Worm (Caenorhabditis elegans) whole organism, young adult: ENCODE measurements around the gene lgc-47.

Source experiments
- B0019.2 ChIP-seq: fragments of 200-800 bp; sonication (Bioruptor generic); conservative IDR thresholded peaks from 2 replicates; pipeline ENCODE4 v1.3.6; 2022; ENCODE audit warnings: missing genetic modification reagents, missing genetic modification characterization, missing compliant biosample characterization
- B0035.1 ChIP-seq: sonication (generic microtip); optimal IDR thresholded peaks from 2 replicates; lab custom pipeline; 2016; ENCODE audit warnings: missing genetic modification characterization, mild to moderate bottlenecking, missing compliant biosample characterization, missing genotype, missing genetic modification reagents
- B0261.1 ChIP-seq: sonication (generic microtip); optimal IDR thresholded peaks from 2 replicates; lab custom pipeline; 2016; ENCODE audit warnings: mild to moderate bottlenecking, missing genetic modification characterization, moderate library complexity, missing compliant biosample characterization
- C06A6.2 ChIP-seq: fragments of 200-800 bp; sonication (Bioruptor generic); conservative IDR thresholded peaks from 2 replicates; pipeline ENCODE4 v1.3.6; 2022; ENCODE audit warnings: missing genetic modification characterization, missing compliant biosample characterization
- F23B12.7 ChIP-seq: sonication (generic microtip); optimal IDR thresholded peaks from 2 replicates; lab custom pipeline; 2017; ENCODE audit warnings: missing genetic modification characterization, mild to moderate bottlenecking, missing compliant biosample characterization, antibody characterized with exemption, moderate library complexity; ENCODE audit not compliant: insufficient read depth
- F33H1.4 ChIP-seq: fragments of 200-800 bp; sonication (Bioruptor generic); IDR thresholded peaks from 2 replicates; pipeline ENCODE4 v1.3.6; 2022; ENCODE audit warnings: missing genetic modification reagents, missing genetic modification characterization, missing compliant biosample characterization
- F37B4.10 ChIP-seq: fragments of 200-800 bp; sonication (Bioruptor generic); IDR thresholded peaks from 2 replicates; pipeline ENCODE4 v1.3.6; 2022; ENCODE audit warnings: missing genetic modification characterization, missing compliant biosample characterization
- F49E8.2 ChIP-seq: sonication (generic microtip); optimal IDR thresholded peaks from 3 replicates; lab custom pipeline; 2017; ENCODE audit warnings: missing genetic modification characterization, mild to moderate bottlenecking, missing compliant biosample characterization, antibody characterized with exemption, moderate library complexity; ENCODE audit not compliant: insufficient read depth
- F52B5.7 ChIP-seq: sonication (generic microtip); optimal IDR thresholded peaks from 2 replicates; lab custom pipeline; 2016; ENCODE audit warnings: mild to moderate bottlenecking, missing genetic modification characterization, missing compliant biosample characterization
- F57A8.1 ChIP-seq: fragments of 200-800 bp; sonication (Bioruptor generic); optimal IDR thresholded peaks from 2 replicates; lab custom pipeline; 2018; ENCODE audit warnings: mild to moderate bottlenecking, missing genetic modification characterization, moderate library complexity, missing compliant biosample characterization
- F57C9.4 ChIP-seq: sonication (generic microtip); optimal IDR thresholded peaks from 2 replicates; lab custom pipeline; 2017; ENCODE audit warnings: mild to moderate bottlenecking, missing genetic modification characterization, missing compliant biosample characterization
- K12H6.12 ChIP-seq: fragments of 200-800 bp; sonication (Bioruptor generic); optimal IDR thresholded peaks from 2 replicates; lab custom pipeline; 2018; ENCODE audit warnings: mild to moderate bottlenecking, missing genetic modification characterization, missing compliant biosample characterization
- T26A5.8 ChIP-seq: sonication (generic microtip); optimal IDR thresholded peaks from 2 replicates; lab custom pipeline; 2016; ENCODE audit warnings: missing genetic modification characterization, missing compliant biosample characterization
- Y56A3A.18 ChIP-seq: fragments of 200-800 bp; sonication (Bioruptor generic); IDR thresholded peaks from 2 replicates; pipeline ENCODE4 v1.3.6; 2022; ENCODE audit warnings: missing genetic modification reagents, missing genetic modification characterization, missing compliant biosample characterization
- Y67H2A.10 ChIP-seq: fragments of 200-800 bp; sonication (Bioruptor generic); conservative IDR thresholded peaks from 2 replicates; pipeline ENCODE4 v1.3.6; 2022; ENCODE audit warnings: missing genetic modification reagents, missing genetic modification characterization, missing compliant biosample characterization
- Y95B8A.8 ChIP-seq: fragments of 200-800 bp; sonication (Bioruptor generic); IDR thresholded peaks from 2 replicates; pipeline ENCODE4 v1.3.6; 2022; ENCODE audit warnings: missing genetic modification reagents, missing genetic modification characterization, missing compliant biosample characterization
- aptf-2 ChIP-seq: fragments of 200-800 bp; sonication (Bioruptor generic); conservative IDR thresholded peaks from 2 replicates; pipeline ENCODE4 v1.3.6; 2022; ENCODE audit warnings: missing genetic modification reagents, missing genetic modification characterization, missing compliant biosample characterization
- attf-5 ChIP-seq: fragments of 200-800 bp; sonication (Bioruptor generic); optimal IDR thresholded peaks from 2 replicates; lab custom pipeline; 2018; ENCODE audit warnings: mild to moderate bottlenecking, missing genetic modification characterization, missing compliant biosample characterization
- bed-2 ChIP-seq: fragments of 200-800 bp; sonication (Bioruptor generic); IDR thresholded peaks from 2 replicates; pipeline ENCODE4 v1.3.6; 2022; ENCODE audit warnings: missing genetic modification reagents, missing genetic modification characterization, missing compliant biosample characterization
- ccch-3 ChIP-seq: fragments of 200-800 bp; sonication (Bioruptor generic); optimal IDR thresholded peaks from 2 replicates; lab custom pipeline; 2018; ENCODE audit warnings: mild to moderate bottlenecking, missing genetic modification characterization, missing compliant biosample characterization
- cebp-1 ChIP-seq, 2 experiments: fragments of 200-800 bp in 1 of 2; sonication (Bioruptor generic) in 1 of 2; sonication (generic microtip) in 1 of 2; IDR thresholded peaks in 1 of 2; optimal IDR thresholded peaks in 1 of 2; 2 replicates each; pipeline versions ENCODE4 v1.3.6 to Lab custom; 2017 to 2022; ENCODE audit warnings: missing compliant biosample characterization in 2 of 2, missing genetic modification characterization in 2 of 2, mild to moderate bottlenecking in 1 of 2, missing genetic modification reagents in 1 of 2, moderate library complexity in 1 of 2
- cebp-2 ChIP-seq: fragments of 200-800 bp; sonication (Bioruptor generic); IDR thresholded peaks from 2 replicates; pipeline ENCODE4 v1.3.6; 2022; ENCODE audit warnings: missing genetic modification characterization, missing compliant biosample characterization
- ceh-27 ChIP-seq: fragments of 200-800 bp; sonication (Bioruptor generic); optimal IDR thresholded peaks from 2 replicates; lab custom pipeline; 2018; ENCODE audit warnings: mild to moderate bottlenecking, missing genetic modification characterization, moderate library complexity, missing compliant biosample characterization
- ceh-40 ChIP-seq: fragments of 200-800 bp; sonication (Bioruptor generic); IDR thresholded peaks from 2 replicates; pipeline ENCODE4 v1.3.6; 2022; ENCODE audit warnings: missing genetic modification characterization, missing compliant biosample characterization
- die-1 ChIP-seq: sonication (generic microtip); optimal IDR thresholded peaks from 2 replicates; lab custom pipeline; 2016; ENCODE audit warnings: missing genotype, mild to moderate bottlenecking, missing genetic modification characterization, missing compliant biosample characterization
- dox-1 ChIP-seq: fragments of 200-800 bp; sonication (Bioruptor generic); IDR thresholded peaks from 2 replicates; pipeline ENCODE4 v1.3.6; 2022; ENCODE audit warnings: missing genetic modification reagents, missing genetic modification characterization, missing compliant biosample characterization
- dpff-1 ChIP-seq: sonication (generic microtip); optimal IDR thresholded peaks from 2 replicates; lab custom pipeline; 2017; ENCODE audit warnings: mild to moderate bottlenecking, missing genetic modification characterization, missing compliant biosample characterization
- dpl-1 ChIP-seq: fragments of 150-350 bp; optimal IDR thresholded peaks from 2 replicates; lab custom pipeline; 2014; ENCODE audit warnings: missing biosample characterization, missing genetic modification reagents, missing genetic modification characterization
- ets-4 ChIP-seq: fragments of 200-800 bp; sonication (Bioruptor generic); optimal IDR thresholded peaks from 2 replicates; lab custom pipeline; 2018; ENCODE audit warnings: mild to moderate bottlenecking, missing genetic modification characterization, missing compliant biosample characterization
- hmg-1.2 ChIP-seq: fragments of 200-800 bp; sonication (Bioruptor generic); IDR thresholded peaks from 2 replicates; pipeline ENCODE4 v1.3.6; 2022; ENCODE audit warnings: missing genetic modification reagents, missing genetic modification characterization, missing compliant biosample characterization
- hrde-1 ChIP-seq: sonication (generic microtip); optimal IDR thresholded peaks from 2 replicates; lab custom pipeline; 2016; ENCODE audit warnings: missing genetic modification characterization, mild to moderate bottlenecking, missing compliant biosample characterization, moderate library complexity, missing genotype, missing genetic modification reagents, borderline replicate concordance
- lir-1 ChIP-seq: fragments of 200-800 bp; sonication (Bioruptor generic); conservative IDR thresholded peaks from 2 replicates; pipeline ENCODE4 v1.3.6; 2022; ENCODE audit warnings: missing genetic modification reagents, missing genetic modification characterization, missing compliant biosample characterization
- mcd-1 ChIP-seq: fragments of 200-800 bp; sonication (Bioruptor generic); IDR thresholded peaks from 2 replicates; pipeline ENCODE4 v1.3.6; 2022; ENCODE audit warnings: missing genetic modification reagents, missing genetic modification characterization, missing compliant biosample characterization
- nfyb-1 ChIP-seq: fragments of 200-800 bp; sonication (Bioruptor generic); IDR thresholded peaks from 2 replicates; pipeline ENCODE4 v1.3.6; 2022; ENCODE audit warnings: missing genetic modification reagents, missing genetic modification characterization, missing compliant biosample characterization
- nhr-179 ChIP-seq: sonication (generic microtip); optimal IDR thresholded peaks from 2 replicates; lab custom pipeline; 2016; ENCODE audit warnings: mild to moderate bottlenecking, missing genetic modification characterization, missing compliant biosample characterization
- nhr-80 ChIP-seq: sonication (generic microtip); optimal IDR thresholded peaks from 2 replicates; lab custom pipeline; 2016; ENCODE audit warnings: missing genetic modification characterization, missing compliant biosample characterization
- sea-2 ChIP-seq: fragments of 200-800 bp; sonication (Bioruptor generic); IDR thresholded peaks from 2 replicates; pipeline ENCODE4 v1.3.6; 2022; ENCODE audit warnings: missing genetic modification characterization, missing compliant biosample characterization
- snpc-3.4 ChIP-seq: sonication (generic microtip); optimal IDR thresholded peaks from 2 replicates; lab custom pipeline; 2017; ENCODE audit warnings: missing genetic modification characterization, mild to moderate bottlenecking, missing compliant biosample characterization, antibody characterized with exemption, moderate library complexity, missing genotype, missing genetic modification reagents
- snpc-4 ChIP-seq, 5 experiments: fragments of 150-350 bp in 1 of 5; sonication (generic microtip) in 4 of 5; optimal IDR thresholded peaks; 2 replicates each; lab custom pipeline; 2014 to 2018; ENCODE audit warnings: missing genetic modification characterization in 5 of 5, missing biosample characterization in 3 of 5, antibody characterized with exemption in 2 of 5, mild to moderate bottlenecking in 2 of 5, missing compliant biosample characterization in 2 of 5, missing genotype in 2 of 5, moderate library complexity in 2 of 5, missing genetic modification reagents in 1 of 5
- somi-1 ChIP-seq: fragments of 200-800 bp; sonication (Bioruptor generic); optimal IDR thresholded peaks from 2 replicates; lab custom pipeline; 2018; ENCODE audit warnings: mild to moderate bottlenecking, missing genetic modification characterization, missing compliant biosample characterization
- tbx-9 ChIP-seq: sonication (generic microtip); optimal IDR thresholded peaks from 2 replicates; lab custom pipeline; 2016; ENCODE audit warnings: borderline replicate concordance, missing genetic modification characterization, inconsistent platforms, missing compliant biosample characterization
- tlf-1 ChIP-seq: fragments of 200-800 bp; sonication (Bioruptor generic); optimal IDR thresholded peaks from 2 replicates; lab custom pipeline; 2018; ENCODE audit warnings: mild to moderate bottlenecking, missing genetic modification characterization, missing compliant biosample characterization

The lgc-47 gene

ce11 chrX:9837989-9838541 is 30.6 kb upstream of the lgc-47 start, which contains the start of gene ipla-2:
Gene ipla-2 (minus strand): TSS chrX:9838039.
- peak; percentile 48 for TF ChIP-seq K12H6.12
- TF ChIP-seq F57C9.4 (tag; lab: Kevin White, UChicago), result no peak
- TF ChIP-seq dox-1 (GFP tag; lab: Robert Waterston, UW), result 0 out of 2 replicates have a peak, but pooled peaks have one; percentile 14
- no peak for TF ChIP-seq bed-2 (GFP tag; lab: Robert Waterston, UW)
- TF ChIP-seq mcd-1, result peak; percentile 88
- no peak for TF ChIP-seq tbx-9 (tag; lab: Kevin White, UChicago)
- TF ChIP-seq snpc-3.4 (tag; lab: Kevin White, UChicago), result no peak
- no peak for TF ChIP-seq F37B4.10 (GFP tag; lab: Robert Waterston, UW)
- no peak for TF ChIP-seq cebp-2 (GFP tag; lab: Robert Waterston, UW)
- peak; percentile 72 for TF ChIP-seq nhr-80
- TF ChIP-seq F33H1.4 (GFP tag; lab: Robert Waterston, UW), result no peak
- no peak for TF ChIP-seq dpff-1 (tag; lab: Kevin White, UChicago)
- TF ChIP-seq somi-1 (GFP tag; lab: Kevin White, UChicago), result no peak
- no peak for TF ChIP-seq ccch-3 (GFP tag; lab: Kevin White, UChicago)
- peak; percentile 37 for TF ChIP-seq ceh-27 (GFP tag; lab: Kevin White, UChicago)
- peak; percentile 69 for TF ChIP-seq attf-5 (GFP tag; lab: Kevin White, UChicago)
- TF ChIP-seq F49E8.2 (tag; lab: Kevin White, UChicago), result no peak
- TF ChIP-seq B0019.2 (GFP tag; lab: Robert Waterston, UW), result no peak
- TF ChIP-seq tlf-1 (GFP tag; lab: Kevin White, UChicago), result no peak
- no peak for TF ChIP-seq C06A6.2
- TF ChIP-seq snpc-4 (GFP tag; optimal IDR thresholded peaks at IDR 0.05; lab: Kevin White, UChicago), result no peak
- TF ChIP-seq snpc-4 (tag; optimal IDR thresholded peaks at IDR 0.05; lab: Kevin White, UChicago), result peak in 1 of 4 experiments; percentile 21
- TF ChIP-seq F23B12.7 (tag; lab: Kevin White, UChicago), result peak; percentile 17
- TF ChIP-seq B0261.1 (tag; lab: Kevin White, UChicago), result no peak
- peak; percentile 74 for TF ChIP-seq cebp-1 (GFP tag; IDR thresholded peaks at IDR 0.05; lab: Robert Waterston, UW)
- TF ChIP-seq cebp-1 (tag; optimal IDR thresholded peaks at IDR 0.05; lab: Kevin White, UChicago), result peak; percentile 90
- TF ChIP-seq hmg-1.2 (GFP tag; lab: Robert Waterston, UW), result peak; percentile 36; the same call in 1 of the 2 replicates
- no peak for TF ChIP-seq ets-4 (GFP tag; lab: Kevin White, UChicago)
- no peak for TF ChIP-seq lir-1 (GFP tag; lab: Robert Waterston, UW)
- no peak for TF ChIP-seq aptf-2 (GFP tag; lab: Robert Waterston, UW)

DNA sequence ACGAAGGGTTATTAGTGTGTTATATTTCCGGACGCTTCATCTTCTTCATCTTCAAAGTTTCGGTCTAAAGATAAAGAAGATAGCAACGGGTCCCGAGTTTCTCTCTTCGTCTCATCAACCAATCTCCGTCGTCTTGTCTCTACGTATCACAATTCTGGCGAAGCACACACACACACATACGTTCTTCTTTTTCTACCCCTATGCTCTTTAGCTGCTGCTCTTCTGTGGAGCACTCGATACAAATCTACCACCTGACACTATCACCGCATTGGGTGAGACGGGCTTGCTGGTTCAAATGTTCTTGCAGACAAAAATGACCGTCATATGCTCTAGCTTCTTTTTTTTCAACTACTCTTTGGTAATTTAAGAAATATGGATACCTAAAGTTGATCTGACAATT is 24.9 kb upstream of the lgc-47 start:
- no peak for TF ChIP-seq dpff-1 (tag; lab: Kevin White, UChicago)

DNA sequence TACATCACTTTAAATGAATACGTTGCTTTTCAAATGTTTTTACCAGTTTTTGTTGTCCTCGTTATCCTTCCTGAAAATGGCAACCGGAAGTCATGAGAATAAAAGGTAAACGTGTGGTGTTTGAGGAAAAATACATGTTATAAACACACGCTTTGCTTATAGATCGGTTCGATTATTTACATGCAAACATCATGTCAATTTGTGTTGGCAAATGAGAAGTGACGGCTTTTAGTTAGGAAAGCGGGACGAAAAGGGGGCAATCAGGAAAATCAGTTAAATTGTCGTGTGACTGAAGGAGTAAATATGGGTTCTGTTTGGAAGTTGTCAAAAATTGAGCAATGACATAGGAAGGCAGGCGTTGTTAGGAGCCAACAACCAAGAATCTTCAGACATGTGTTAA is 23.8 kb upstream of the lgc-47 start, which contains the start of gene rrc-1:
Gene rrc-1, minus strand, starts transcription at position 74 of the 400 bp plus-strand sequence.
- no peak for TF ChIP-seq F52B5.7 (tag; lab: Kevin White, UChicago)
- no peak for TF ChIP-seq Y67H2A.10
- TF ChIP-seq aptf-2 (GFP tag; lab: Robert Waterston, UW), result no peak
- no peak for TF ChIP-seq somi-1 (GFP tag; lab: Kevin White, UChicago)
- no peak for TF ChIP-seq die-1 (tag; lab: Kevin White, UChicago)
- TF ChIP-seq nhr-179 (tag; lab: Kevin White, UChicago), result no peak
- TF ChIP-seq Y56A3A.18 (GFP tag; lab: Robert Waterston, UW), result no peak
- TF ChIP-seq nfyb-1 (GFP tag; lab: Robert Waterston, UW), result no peak
- TF ChIP-seq sea-2 (GFP tag; lab: Robert Waterston, UW), result no peak
- TF ChIP-seq T26A5.8 (tag; lab: Kevin White, UChicago), result no peak
- TF ChIP-seq hrde-1 (tag; lab: Kevin White, UChicago), result no peak
- no peak for TF ChIP-seq F57A8.1
- no peak for TF ChIP-seq dpl-1 (GFP tag; lab: Kevin White, UChicago)
- no peak for TF ChIP-seq ceh-40
- TF ChIP-seq Y95B8A.8 (GFP tag; lab: Robert Waterston, UW), result no peak
- TF ChIP-seq B0035.1 (tag; lab: Kevin White, UChicago), result no peak
